Fruit fly (Drosophila melanogaster) whole organism, embryonic: ENCODE data around the gene disco.

Experiments used
- C15 ChIP-seq: fragments of 200-800 bp; sonication (Bioruptor generic); IDR thresholded peaks from 3 replicates; pipeline ENCODE4 v1.3.6; 2022; ENCODE audit warnings: missing biosample characterization, missing genetic modification characterization
- CG10543 ChIP-seq: fragments of 200-800 bp; sonication (Bioruptor generic); optimal IDR thresholded peaks from 3 replicates; lab custom pipeline; 2017; ENCODE audit warnings: missing biosample characterization, mild to moderate bottlenecking, missing genetic modification characterization, moderate library complexity
- CG12769 ChIP-seq: fragments of 200-800 bp; sonication (Bioruptor generic); optimal IDR thresholded peaks from 2 replicates; lab custom pipeline; 2019; ENCODE audit warnings: missing biosample characterization, mild to moderate bottlenecking, missing genetic modification characterization, moderate library complexity
- CG13624 ChIP-seq: fragments of 200-800 bp; sonication (Bioruptor generic); optimal IDR thresholded peaks from 2 replicates; lab custom pipeline; 2016; ENCODE audit warnings: missing biosample characterization, missing genetic modification characterization
- CG14965 ChIP-seq: fragments of 200-800 bp; sonication (Bioruptor generic); optimal IDR thresholded peaks from 2 replicates; lab custom pipeline; 2016; ENCODE audit warnings: missing biosample characterization, missing genetic modification characterization, borderline replicate concordance
- CG15073 ChIP-seq: fragments of 200-800 bp; sonication (Bioruptor generic); optimal IDR thresholded peaks from 2 replicates; lab custom pipeline; 2016; ENCODE audit warnings: missing biosample characterization, missing genetic modification characterization
- CG17361 ChIP-seq: fragments of 200-800 bp; sonication (Bioruptor generic); IDR thresholded peaks from 3 replicates; pipeline ENCODE4 v1.3.6; 2022; ENCODE audit warnings: missing biosample characterization, missing genetic modification characterization
- CG18262 ChIP-seq: fragments of 200-800 bp; optimal IDR thresholded peaks from 3 replicates; lab custom pipeline; 2019; ENCODE audit warnings: missing biosample characterization, mild to moderate bottlenecking, missing genetic modification characterization, moderate library complexity
- CG1832 ChIP-seq: fragments of 200-800 bp; sonication (Bioruptor generic); optimal IDR thresholded peaks from 2 replicates; lab custom pipeline; 2017; ENCODE audit warnings: missing biosample characterization, mild to moderate bottlenecking, missing genetic modification characterization, inconsistent platforms
- CG2120 ChIP-seq: fragments of 200-800 bp; sonication (Bioruptor generic); optimal IDR thresholded peaks from 3 replicates; lab custom pipeline; 2016; ENCODE audit warnings: missing biosample characterization, missing genetic modification characterization
- CG31441 ChIP-seq: fragments of 200-800 bp; sonication (Bioruptor generic); IDR thresholded peaks from 2 replicates; pipeline ENCODE4 v1.3.6; 2022; ENCODE audit warnings: missing biosample characterization, missing genetic modification characterization
- CG32532 ChIP-seq: fragments of 200-800 bp; sonication (Bioruptor generic); IDR thresholded peaks from 2 replicates; pipeline ENCODE4 v1.3.6; 2022; ENCODE audit warnings: missing biosample characterization, missing genetic modification characterization
- CG4404 ChIP-seq: fragments of 200-800 bp; sonication (Bioruptor generic); IDR thresholded peaks from 2 replicates; pipeline ENCODE4 v1.3.6; 2022; ENCODE audit warnings: missing biosample characterization, missing genetic modification characterization
- CG4730 ChIP-seq: fragments of 200-800 bp; sonication (Bioruptor generic); IDR thresholded peaks from 2 replicates; pipeline ENCODE4 v1.3.6; 2022; ENCODE audit warnings: missing biosample characterization, missing genetic modification characterization
- CG7928 ChIP-seq: fragments of 200-800 bp; sonication (Bioruptor generic); optimal IDR thresholded peaks from 2 replicates; lab custom pipeline; 2017; ENCODE audit warnings: missing biosample characterization, mild to moderate bottlenecking, missing genetic modification characterization
- CG7987 ChIP-seq: fragments of 200-800 bp; sonication (Bioruptor generic); optimal IDR thresholded peaks from 2 replicates; lab custom pipeline; 2018; ENCODE audit warnings: missing biosample characterization, mild to moderate bottlenecking, missing genetic modification characterization, moderate library complexity
- CG8924 ChIP-seq: fragments of 200-800 bp; optimal IDR thresholded peaks from 3 replicates; lab custom pipeline; 2019; ENCODE audit warnings: missing biosample characterization, mild to moderate bottlenecking, missing genetic modification characterization, moderate library complexity
- CG9215 ChIP-seq: fragments of 200-800 bp; sonication (Bioruptor generic); IDR thresholded peaks from 2 replicates; pipeline ENCODE4 v1.3.6; 2022; ENCODE audit warnings: missing biosample characterization, missing genetic modification characterization
- CG9609 ChIP-seq: fragments of 200-800 bp; sonication (Bioruptor generic); optimal IDR thresholded peaks from 3 replicates; lab custom pipeline; 2016; ENCODE audit warnings: missing biosample characterization, missing genetic modification characterization
- CG9727 ChIP-seq: fragments of 200-800 bp; sonication (Bioruptor generic); optimal IDR thresholded peaks from 3 replicates; lab custom pipeline; 2017; ENCODE audit warnings: missing biosample characterization, mild to moderate bottlenecking, missing genetic modification characterization
- CG9817 ChIP-seq: fragments of 200-800 bp; sonication (Bioruptor generic); optimal IDR thresholded peaks from 2 replicates; lab custom pipeline; 2018; ENCODE audit warnings: missing biosample characterization, mild to moderate bottlenecking, missing genetic modification characterization, moderate library complexity
- Camta ChIP-seq: fragments of 200-800 bp; sonication (Bioruptor generic); optimal IDR thresholded peaks from 2 replicates; lab custom pipeline; 2016; ENCODE audit warnings: missing biosample characterization, missing genetic modification characterization
- Chrac-16 ChIP-seq: fragments of 200-800 bp; sonication (Bioruptor generic); optimal IDR thresholded peaks from 3 replicates; lab custom pipeline; 2016; ENCODE audit warnings: missing biosample characterization, missing genetic modification characterization
- Dbx ChIP-seq: fragments of 200-800 bp; sonication (Bioruptor generic); IDR thresholded peaks from 3 replicates; pipeline ENCODE4 v1.3.6; 2022; ENCODE audit warnings: missing biosample characterization, missing genetic modification characterization
- E2f1 ChIP-seq: fragments of 200-800 bp; sonication (Bioruptor generic); IDR thresholded peaks from 2 replicates; pipeline ENCODE4 v1.3.6; 2022; ENCODE audit warnings: missing biosample characterization, missing genetic modification characterization
- ERR ChIP-seq: fragments of 200-800 bp; sonication (Bioruptor generic); optimal IDR thresholded peaks from 2 replicates; lab custom pipeline; 2016; ENCODE audit warnings: missing biosample characterization, missing genetic modification characterization
- Gsc ChIP-seq: fragments of 200-800 bp; sonication (Bioruptor generic); IDR thresholded peaks from 2 replicates; pipeline ENCODE4 v1.3.6; 2022; ENCODE audit warnings: missing biosample characterization, missing genetic modification characterization
- HLH3B ChIP-seq: fragments of 200-800 bp; sonication (Bioruptor generic); IDR thresholded peaks from 2 replicates; pipeline ENCODE4 v1.3.6; 2022; ENCODE audit warnings: missing biosample characterization, missing genetic modification characterization
- Hr3 ChIP-seq: fragments of 200-800 bp; sonication (Bioruptor generic); optimal IDR thresholded peaks from 3 replicates; lab custom pipeline; 2016; ENCODE audit warnings: missing biosample characterization, missing genetic modification characterization
- Hsf ChIP-seq: fragments of 200-800 bp; sonication (Bioruptor generic); optimal IDR thresholded peaks from 3 replicates; lab custom pipeline; 2016; ENCODE audit warnings: missing biosample characterization, missing genetic modification characterization
- Lim3 ChIP-seq: fragments of 200-800 bp; sonication (Bioruptor generic); IDR thresholded peaks from 2 replicates; pipeline ENCODE4 v1.3.6; 2022; ENCODE audit warnings: missing biosample characterization, missing genetic modification characterization
- NK7.1 ChIP-seq: fragments of 200-800 bp; sonication (Bioruptor generic); optimal IDR thresholded peaks from 3 replicates; lab custom pipeline; 2016; ENCODE audit warnings: missing biosample characterization, missing genetic modification characterization
- Neu2 ChIP-seq: fragments of 200-800 bp; sonication (Bioruptor generic); optimal IDR thresholded peaks from 3 replicates; lab custom pipeline; 2016; ENCODE audit warnings: missing biosample characterization, missing genetic modification characterization, borderline replicate concordance
- Nf-YC ChIP-seq: fragments of 200-800 bp; optimal IDR thresholded peaks from 3 replicates; lab custom pipeline; 2019; ENCODE audit warnings: missing biosample characterization, mild to moderate bottlenecking, missing genetic modification characterization, moderate library complexity
- Sin3A ChIP-seq: fragments of >200 bp; optimal IDR thresholded peaks from 2 replicates; lab custom pipeline; 2018
- TFAM ChIP-seq: fragments of 200-800 bp; sonication (Bioruptor generic); optimal IDR thresholded peaks from 2 replicates; lab custom pipeline; 2017; ENCODE audit warnings: missing biosample characterization, missing genetic modification characterization, inconsistent platforms
- YL-1 ChIP-seq: fragments of 200-800 bp; sonication (Bioruptor generic); optimal IDR thresholded peaks from 3 replicates; lab custom pipeline; 2017; ENCODE audit warnings: missing biosample characterization, mild to moderate bottlenecking, missing genetic modification characterization
- abd-A ChIP-seq: fragments of 200-800 bp; sonication (Bioruptor generic); optimal IDR thresholded peaks from 3 replicates; lab custom pipeline; 2019; ENCODE audit warnings: missing biosample characterization, mild to moderate bottlenecking, missing genetic modification characterization, moderate library complexity
- bowl ChIP-seq: fragments of 200-800 bp; sonication (Bioruptor generic); IDR thresholded peaks from 2 replicates; pipeline ENCODE4 v1.3.6; 2022; ENCODE audit warnings: missing biosample characterization, missing genetic modification characterization
- dysf ChIP-seq: fragments of 200-800 bp; sonication (Bioruptor generic); IDR thresholded peaks from 3 replicates; pipeline ENCODE4 v1.3.6; 2022; ENCODE audit warnings: missing biosample characterization, missing genetic modification characterization
- emc ChIP-seq: fragments of 200-800 bp; sonication (Bioruptor generic); optimal IDR thresholded peaks from 2 replicates; lab custom pipeline; 2016; ENCODE audit warnings: missing biosample characterization, missing genetic modification characterization
- ewg ChIP-seq: fragments of 200-800 bp; sonication (Bioruptor generic); optimal IDR thresholded peaks from 3 replicates; lab custom pipeline; 2017; ENCODE audit warnings: mild to moderate bottlenecking, missing biosample characterization, missing genetic modification reagents, missing genetic modification characterization
- h ChIP-seq: fragments of >200 bp; optimal IDR thresholded peaks from 2 replicates; lab custom pipeline; 2017
- klu ChIP-seq: fragments of 200-800 bp; sonication (Bioruptor generic); IDR thresholded peaks from 2 replicates; pipeline ENCODE4 v1.3.6; 2022; ENCODE audit warnings: missing biosample characterization, missing genetic modification characterization
- lov ChIP-seq, 2 experiments: fragments of 200-800 bp in 1 of 2; fragments of >200 bp in 1 of 2; sonication (Bioruptor generic) in 1 of 2; IDR thresholded peaks in 1 of 2; optimal IDR thresholded peaks in 1 of 2; 2 replicates in 1 of 2; 3 replicates in 1 of 2; pipeline versions ENCODE4 v1.3.6 to Lab custom; 2017 to 2022; ENCODE audit warnings: missing biosample characterization in 1 of 2, missing genetic modification characterization in 1 of 2
- mld ChIP-seq: fragments of 200-800 bp; sonication (Bioruptor generic); IDR thresholded peaks from 3 replicates; pipeline ENCODE4 v1.3.6; 2022; ENCODE audit warnings: missing biosample characterization, missing genetic modification characterization; ENCODE audit not compliant: partially characterized antibody
- pho ChIP-seq: fragments of 200-800 bp; sonication (Bioruptor generic); optimal IDR thresholded peaks from 2 replicates; lab custom pipeline; 2016; ENCODE audit warnings: missing biosample characterization, missing genetic modification characterization
- pzg ChIP-seq: fragments of 200-800 bp; sonication (Bioruptor generic); optimal IDR thresholded peaks from 3 replicates; lab custom pipeline; 2018; ENCODE audit warnings: missing biosample characterization, mild to moderate bottlenecking, missing genetic modification characterization, moderate library complexity
- sqz ChIP-seq: fragments of 200-800 bp; sonication (Bioruptor generic); optimal IDR thresholded peaks from 3 replicates; lab custom pipeline; 2018; ENCODE audit warnings: missing biosample characterization, mild to moderate bottlenecking, missing genetic modification characterization
- toy ChIP-seq: fragments of 200-800 bp; sonication (Bioruptor generic); IDR thresholded peaks from 2 replicates; pipeline ENCODE4 v1.3.6; 2022; ENCODE audit warnings: missing biosample characterization, missing genetic modification characterization
- vnd ChIP-seq: fragments of 200-800 bp; sonication (Bioruptor generic); IDR thresholded peaks from 3 replicates; pipeline ENCODE4 v1.3.6; 2022; ENCODE audit warnings: missing biosample characterization, missing genetic modification characterization; ENCODE audit not compliant: partially characterized antibody
- zfh1 ChIP-seq: fragments of 200-800 bp; sonication (Bioruptor generic); IDR thresholded peaks from 3 replicates; pipeline ENCODE4 v1.3.6; 2022; ENCODE audit warnings: missing biosample characterization, missing genetic modification characterization

Gene disco

DNA sequence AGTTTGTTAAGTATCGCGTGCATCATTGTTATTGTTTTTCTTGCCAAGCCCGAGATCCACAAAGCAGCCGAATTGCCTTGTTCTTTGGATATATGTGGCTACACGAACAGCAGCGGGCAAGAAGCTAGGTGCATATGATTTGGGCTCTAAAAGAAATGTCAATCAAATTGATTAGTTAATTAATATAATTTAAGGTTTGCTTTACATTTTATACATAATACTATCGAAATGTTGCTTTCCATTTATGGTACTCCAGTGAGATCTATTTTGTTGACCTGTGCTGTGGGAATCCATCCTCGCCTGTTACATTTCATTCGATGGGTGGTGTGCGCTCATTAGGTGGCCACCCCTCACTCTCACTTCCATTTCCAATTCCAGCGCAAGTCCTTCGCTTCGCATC is 46.9 kb upstream of the disco start (continued):
- TF ChIP-seq CG18262 (tag; lab: Kevin White, UChicago) (peak; percentile 79), E2f1 (GFP tag; lab: Robert Waterston, UW) (peak; percentile 75), CG9727 (GFP tag; lab: Kevin White, UChicago) (peak; percentile 81), HLH3B (peak; percentile 79), CG15073 (GFP tag; lab: Kevin White, UChicago) (peak; percentile 38), CG9215 (GFP tag; lab: Robert Waterston, UW) (peak; percentile 60), CG9609 (peak; percentile 12), klu (GFP tag; lab: Robert Waterston, UW) (peak; percentile 66), CG1832 (no peak), CG7928 (GFP tag; lab: Kevin White, UChicago) (no peak), CG8924 (peak; percentile 83), toy (GFP tag; lab: Robert Waterston, UW) (no peak), pzg (GFP tag; lab: Kevin White, UChicago) (no peak), zfh1 (GFP tag; lab: Robert Waterston, UW) (peak; percentile 85), CG14965 (GFP tag; lab: Kevin White, UChicago) (no peak), Sin3A (no peak), mld (GFP tag; lab: Robert Waterston, UW) (no peak), CG4730 (GFP tag; lab: Robert Waterston, UW) (peak; percentile 61), lov (optimal IDR thresholded peaks at IDR 0.05; lab: Kevin White, UChicago) (no peak), lov (GFP tag; IDR thresholded peaks at IDR 0.05; lab: Robert Waterston, UW) (0 out of 3 replicates have a peak, but pooled peaks have one; percentile 66), h (lab: Kevin White, UChicago) (no peak), Chrac-16 (peak; percentile 70), C15 (GFP tag; lab: Robert Waterston, UW) (0 out of 3 replicates have a peak, but pooled peaks have one; percentile 13), Nf-YC (tag; lab: Kevin White, UChicago) (peak; percentile 51), CG13624 (peak; percentile 27), Gsc (peak; percentile 65), bowl (peak; percentile 74; the same call in 1 of the 2 replicates), Neu2 (GFP tag; lab: Kevin White, UChicago) (no peak), Dbx (GFP tag; lab: Robert Waterston, UW) (peak; percentile 77), dysf (GFP tag; lab: Robert Waterston, UW) (peak; percentile 83), NK7.1 (GFP tag; lab: Kevin White, UChicago) (peak; percentile 1), emc (GFP tag; lab: Kevin White, UChicago) (peak; percentile 18), YL-1 (GFP tag; lab: Kevin White, UChicago) (no peak), CG32532 (GFP tag; lab: Robert Waterston, UW) (peak; percentile 82), CG9817 (tag; lab: Kevin White, UChicago) (peak; percentile 76), CG17361 (peak; percentile 72), abd-A (peak; percentile 50), CG31441 (GFP tag; lab: Robert Waterston, UW) (peak; percentile 84), CG12769 (tag; lab: Kevin White, UChicago) (peak; percentile 87), TFAM (no peak), sqz (GFP tag; lab: Kevin White, UChicago) (peak; percentile 48), vnd (GFP tag; lab: Robert Waterston, UW) (no peak), Camta (GFP tag; lab: Kevin White, UChicago) (peak; percentile 52), CG4404 (peak; percentile 68), CG2120 (GFP tag; lab: Kevin White, UChicago) (peak; percentile 73), Hsf (GFP tag; lab: Kevin White, UChicago) (peak; percentile 74), CG10543 (GFP tag; lab: Kevin White, UChicago) (peak; percentile 23), pho (GFP tag; lab: Kevin White, UChicago) (peak; percentile 13), ERR (GFP tag; lab: Kevin White, UChicago) (no peak), Lim3 (GFP tag; lab: Robert Waterston, UW) (peak; percentile 45; the same call in 1 of the 2 replicates), CG7987 (peak; percentile 18), ewg (GFP tag; lab: Kevin White, UChicago) (peak; percentile 50), Hr3 (GFP tag; lab: Kevin White, UChicago) (peak; percentile 66)
